Worm (Caenorhabditis elegans) whole organism, mixed stage, embryonic: ENCODE results near the gene picd-1.

Source experiments
- M03D4.4 ChIP-seq: sonication (generic microtip); optimal IDR thresholded peaks from 2 replicates; lab custom pipeline; 2017; ENCODE audit warnings: mild to moderate bottlenecking, missing genetic modification characterization, missing compliant biosample characterization
- bed-3 ChIP-seq: fragments of 200-800 bp; sonication (Bioruptor generic); optimal IDR thresholded peaks from 3 replicates; lab custom pipeline; 2018; ENCODE audit warnings: mild to moderate bottlenecking, missing genetic modification characterization, moderate library complexity, missing compliant biosample characterization
- ceh-39 ChIP-seq: fragments of 150-350 bp; optimal IDR thresholded peaks from 2 replicates; lab custom pipeline; 2014; ENCODE audit warnings: missing biosample characterization, missing genetic modification characterization
- ceh-43 ChIP-seq: fragments of 200-800 bp; sonication (Bioruptor generic); optimal IDR thresholded peaks from 2 replicates; lab custom pipeline; 2018; ENCODE audit warnings: mild to moderate bottlenecking, missing genetic modification characterization, moderate library complexity, missing compliant biosample characterization
- ceh-83 ChIP-seq: fragments of 200-800 bp; sonication (Bioruptor generic); optimal IDR thresholded peaks from 2 replicates; lab custom pipeline; 2018; ENCODE audit warnings: mild to moderate bottlenecking, missing genetic modification characterization, missing compliant biosample characterization
- ces-1 ChIP-seq: fragments of 150-350 bp; optimal IDR thresholded peaks from 2 replicates; lab custom pipeline; 2014; ENCODE audit warnings: missing biosample characterization, missing genetic modification reagents, missing genetic modification characterization
- cnd-1 ChIP-seq: fragments of 200-800 bp; sonication (Bioruptor generic); optimal IDR thresholded peaks from 2 replicates; lab custom pipeline; 2018; ENCODE audit warnings: mild to moderate bottlenecking, missing genetic modification characterization, missing compliant biosample characterization
- drap-1 ChIP-seq: fragments of 200-800 bp; sonication (Bioruptor generic); optimal IDR thresholded peaks from 3 replicates; lab custom pipeline; 2018; ENCODE audit warnings: mild to moderate bottlenecking, missing genetic modification characterization, missing compliant biosample characterization
- elt-1 ChIP-seq: sonication (generic microtip); optimal IDR thresholded peaks from 2 replicates; lab custom pipeline; 2017; ENCODE audit warnings: missing genetic modification characterization, mild to moderate bottlenecking, missing compliant biosample characterization, antibody characterized with exemption, moderate library complexity, borderline replicate concordance; ENCODE audit not compliant: insufficient read depth
- ham-2 ChIP-seq: fragments of 200-800 bp; sonication (Bioruptor generic); optimal IDR thresholded peaks from 2 replicates; lab custom pipeline; 2018; ENCODE audit warnings: mild to moderate bottlenecking, missing genetic modification characterization, missing compliant biosample characterization
- hlh-1 ChIP-seq: fragments of 150-350 bp; optimal IDR thresholded peaks from 2 replicates; lab custom pipeline; 2014; ENCODE audit warnings: missing biosample characterization, missing genetic modification reagents, missing genetic modification characterization
- lin-13 ChIP-seq: fragments of 150-350 bp; optimal IDR thresholded peaks from 2 replicates; lab custom pipeline; 2014; ENCODE audit warnings: missing biosample characterization, missing genetic modification characterization
- lin-32 ChIP-seq: fragments of 200-800 bp; sonication (Bioruptor generic); optimal IDR thresholded peaks from 2 replicates; lab custom pipeline; 2018; ENCODE audit warnings: mild to moderate bottlenecking, missing genetic modification characterization, missing compliant biosample characterization
- lsy-2 ChIP-seq: fragments of 150-350 bp; optimal IDR thresholded peaks from 2 replicates; lab custom pipeline; 2014; ENCODE audit warnings: missing biosample characterization, missing genetic modification characterization
- mep-1 ChIP-seq: fragments of 150-350 bp; optimal IDR thresholded peaks from 2 replicates; lab custom pipeline; 2017; ENCODE audit warnings: missing biosample characterization, missing genetic modification reagents, missing genetic modification characterization, inconsistent platforms
- mls-2 ChIP-seq: sonication (generic microtip); optimal IDR thresholded peaks from 2 replicates; lab custom pipeline; 2016; ENCODE audit warnings: mild to moderate bottlenecking, missing genetic modification characterization, moderate library complexity, missing compliant biosample characterization
- nhr-2 ChIP-seq: fragments of 150-350 bp; optimal IDR thresholded peaks from 2 replicates; lab custom pipeline; 2014; ENCODE audit warnings: missing biosample characterization, missing genetic modification characterization
- nhr-237 ChIP-seq: fragments of 150-350 bp; optimal IDR thresholded peaks from 2 replicates; lab custom pipeline; 2014; ENCODE audit warnings: missing biosample characterization, missing genetic modification characterization
- nhr-28 ChIP-seq: fragments of 150-350 bp; optimal IDR thresholded peaks from 2 replicates; lab custom pipeline; 2014; ENCODE audit warnings: missing biosample characterization, missing genetic modification characterization
- pha-4 ChIP-seq: fragments of 150-350 bp; optimal IDR thresholded peaks from 2 replicates; lab custom pipeline; 2018; ENCODE audit warnings: missing biosample characterization, missing genetic modification reagents, missing genetic modification characterization
- sem-2 ChIP-seq: fragments of 200-800 bp; sonication (Bioruptor generic); optimal IDR thresholded peaks from 2 replicates; lab custom pipeline; 2018; ENCODE audit warnings: mild to moderate bottlenecking, missing genetic modification characterization, missing compliant biosample characterization
- snpc-4 ChIP-seq: fragments of 150-350 bp; optimal IDR thresholded peaks from 2 replicates; lab custom pipeline; 2014; ENCODE audit warnings: missing biosample characterization, missing genetic modification characterization
- sptf-1 ChIP-seq: sonication (generic microtip); optimal IDR thresholded peaks from 2 replicates; lab custom pipeline; 2017; ENCODE audit warnings: mild to moderate bottlenecking, missing genetic modification characterization, moderate library complexity, missing compliant biosample characterization
- unc-120 ChIP-seq: sonication (generic microtip); optimal IDR thresholded peaks from 2 replicates; lab custom pipeline; 2017; ENCODE audit warnings: missing genetic modification characterization, missing compliant biosample characterization; ENCODE audit not compliant: poor library complexity, severe bottlenecking
- unc-39 ChIP-seq: fragments of 150-350 bp; optimal IDR thresholded peaks from 2 replicates; lab custom pipeline; 2014; ENCODE audit warnings: missing biosample characterization, missing genetic modification characterization
- unc-62 ChIP-seq: fragments of 150-350 bp; optimal IDR thresholded peaks from 2 replicates; lab custom pipeline; 2014; ENCODE audit warnings: missing biosample characterization, missing genetic modification reagents, missing genetic modification characterization
- zip-8 ChIP-seq: fragments of 150-350 bp; optimal IDR thresholded peaks from 2 replicates; lab custom pipeline; 2014; ENCODE audit warnings: missing biosample characterization, missing genetic modification characterization
- ztf-11 ChIP-seq: fragments of 150-350 bp; optimal IDR thresholded peaks from 2 replicates; lab custom pipeline; 2014; ENCODE audit warnings: missing biosample characterization, missing genetic modification characterization

Gene picd-1

DNA sequence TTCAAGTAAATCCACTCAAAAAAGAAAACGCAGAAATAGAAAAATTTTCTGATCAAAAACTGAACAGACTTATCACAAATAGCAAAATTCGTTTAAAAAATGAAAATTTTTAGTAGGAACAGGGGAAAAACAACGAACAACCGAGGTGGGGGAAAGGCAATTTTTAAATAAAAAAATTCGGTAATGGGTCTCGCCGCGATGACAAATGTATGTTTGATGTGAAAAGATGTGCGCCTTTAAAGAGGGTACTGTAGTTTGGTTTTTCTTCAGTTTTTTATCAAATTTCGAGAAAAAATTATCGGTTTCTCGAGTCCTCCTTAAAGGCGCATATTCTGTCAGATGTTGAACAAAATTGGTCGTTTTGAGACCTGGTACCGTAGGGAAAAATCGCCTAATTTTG, 19.3 kb downstream of the picd-1 start:
- TF ChIP-seq ham-2 (GFP tag; lab: Kevin White, UChicago) (no peak), ceh-83 (no peak), drap-1 (GFP tag; lab: Kevin White, UChicago) (no peak), lin-32 (GFP tag; lab: Kevin White, UChicago) (no peak), nhr-28 (tag; lab: Kevin White, UChicago) (no peak), ztf-11 (tag; lab: Kevin White, UChicago) (no peak), ceh-39 (no peak), snpc-4 (tag; lab: Kevin White, UChicago) (no peak)

DNA sequence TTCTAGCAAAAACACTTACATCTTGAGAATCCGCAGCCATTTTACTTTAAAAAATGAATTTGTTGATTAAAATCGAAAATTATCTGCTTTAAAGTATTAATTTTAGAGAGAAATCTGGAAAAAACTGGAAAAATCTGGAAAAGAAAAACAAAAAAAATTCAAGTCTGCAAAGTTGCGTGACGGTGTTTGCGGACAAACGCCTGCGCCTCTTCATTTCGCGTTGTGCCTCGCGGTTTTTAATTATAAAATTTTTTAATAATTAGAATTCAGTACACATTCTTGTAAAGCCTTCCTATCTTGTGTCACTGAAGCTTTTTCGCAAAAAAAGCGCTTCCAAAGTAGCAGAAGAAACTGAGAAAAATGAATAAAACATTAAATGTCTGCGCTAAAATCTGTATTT, 22.0 kb downstream of the picd-1 start, which contains the start of gene W03F9.1:
W03F9.1 (minus strand) TSS at position 109 of the 400 bp plus-strand sequence.
- peak; percentile 49 for TF ChIP-seq nhr-237
- no peak for TF ChIP-seq nhr-2 (tag; lab: Kevin White, UChicago)
- peak; percentile 92 for TF ChIP-seq ces-1 (GFP tag; lab: Kevin White, UChicago)
- TF ChIP-seq pha-4: peak; percentile 18
- TF ChIP-seq lin-13 (tag; lab: Kevin White, UChicago): peak; percentile 42
- peak; percentile 51 for TF ChIP-seq mep-1 (tag; lab: Kevin White, UChicago)
- no peak for TF ChIP-seq sptf-1 (tag; lab: Kevin White, UChicago)
- no peak for TF ChIP-seq nhr-28 (tag; lab: Kevin White, UChicago)
- peak; percentile 41 for TF ChIP-seq ceh-43 (GFP tag; lab: Kevin White, UChicago)
- TF ChIP-seq ceh-39: no peak
- TF ChIP-seq lsy-2 (tag; lab: Kevin White, UChicago): peak; percentile 23

DNA sequence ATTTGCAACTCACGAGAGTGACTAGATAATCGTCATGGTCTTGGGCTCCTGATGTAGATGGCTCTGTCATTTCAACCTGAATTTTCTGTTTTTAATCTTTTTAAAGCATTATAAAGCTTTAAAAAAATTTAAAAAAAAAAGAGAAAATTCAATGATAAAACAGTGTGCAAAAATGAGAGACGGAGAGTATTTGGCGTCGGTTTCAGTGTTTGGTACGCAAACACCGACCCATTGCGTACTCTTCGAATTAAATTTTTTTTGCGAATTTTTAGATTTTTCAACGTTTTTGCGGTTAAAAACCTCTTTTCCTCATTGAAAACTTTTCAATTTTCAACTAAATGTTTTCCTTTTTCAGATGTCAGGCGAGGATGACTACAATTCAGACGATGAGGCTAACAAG, 23.3 kb downstream of the picd-1 start, which contains the start of the genes W03F9.2 and sftb-2:
W03F9.2 (minus strand) TSS at position 153 of the 400 bp plus-strand sequence.
sftb-2 (plus strand) TSS at position 356 of the 400 bp plus-strand sequence.
- TF ChIP-seq ces-1 (GFP tag; lab: Kevin White, UChicago): peak; percentile 95
- TF ChIP-seq snpc-4 (tag; lab: Kevin White, UChicago): no peak
- TF ChIP-seq lsy-2 (tag; lab: Kevin White, UChicago): peak; percentile 50

ce11 chrV:130186-130585, 25.6 kb downstream of the picd-1 start:
- TF ChIP-seq elt-1 (no peak), unc-62 (no peak), ceh-39 (no peak), lsy-2 (tag; lab: Kevin White, UChicago) (no peak), M03D4.4 (tag; lab: Kevin White, UChicago) (no peak), sem-2 (GFP tag; lab: Kevin White, UChicago) (no peak), mls-2 (no peak), cnd-1 (tag; lab: Kevin White, UChicago) (no peak), hlh-1 (tag; lab: Kevin White, UChicago) (no peak), nhr-237 (no peak), lin-32 (GFP tag; lab: Kevin White, UChicago) (no peak), zip-8 (tag; lab: Kevin White, UChicago) (no peak), unc-39 (tag; lab: Kevin White, UChicago) (no peak), ham-2 (GFP tag; lab: Kevin White, UChicago) (no peak), unc-120 (tag; lab: Kevin White, UChicago) (no peak), bed-3 (no peak), ztf-11 (tag; lab: Kevin White, UChicago) (no peak), nhr-2 (tag; lab: Kevin White, UChicago) (no peak), ces-1 (GFP tag; lab: Kevin White, UChicago) (no peak), nhr-28 (tag; lab: Kevin White, UChicago) (no peak)

DNA sequence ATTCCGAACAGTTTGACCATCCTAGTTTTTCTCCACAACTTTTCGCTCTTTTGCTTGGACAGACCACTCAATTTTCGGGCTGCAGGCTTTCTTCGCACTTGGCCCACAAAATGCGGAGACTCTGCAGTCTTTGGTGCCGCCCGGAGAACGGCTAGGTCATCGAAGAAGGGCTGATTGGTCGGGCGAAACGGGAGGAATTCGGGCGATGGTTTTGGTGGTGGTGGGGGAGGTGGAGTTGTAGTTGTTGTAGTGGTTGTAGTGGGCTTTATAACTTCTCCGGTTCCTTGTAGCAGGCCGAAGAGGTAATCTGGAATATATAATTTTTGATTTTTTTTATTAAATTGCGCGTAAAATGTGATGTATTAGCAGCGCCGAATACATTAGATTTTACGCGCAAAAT, 33.0 kb downstream of the picd-1 start:
- no peak for TF ChIP-seq unc-62
- no peak for TF ChIP-seq zip-8 (tag; lab: Kevin White, UChicago)

DNA sequence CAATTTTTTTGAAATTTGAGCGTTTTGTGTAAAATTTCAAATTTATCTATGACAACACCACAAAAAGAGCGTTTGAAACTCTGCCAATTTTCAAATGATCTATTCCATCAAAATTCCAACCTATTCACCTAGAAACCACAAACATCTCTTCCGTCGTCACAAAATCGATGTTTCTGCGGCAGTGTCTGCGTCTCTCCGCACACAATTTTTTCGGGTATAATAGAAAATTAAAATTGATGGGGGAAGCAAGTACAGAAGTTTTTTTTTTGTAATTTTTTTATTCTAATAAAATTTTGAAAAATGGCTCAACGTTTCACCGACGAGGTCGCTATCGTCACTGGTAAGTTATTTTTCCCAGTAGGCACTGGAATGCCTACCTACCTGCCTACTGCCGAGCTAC, 34.0 kb downstream of the picd-1 start, which contains the start of gene W03F9.9:
W03F9.9 (plus strand) TSS at position 301 of the 400 bp plus-strand sequence.
- no peak for TF ChIP-seq M03D4.4 (tag; lab: Kevin White, UChicago)
- no peak for TF ChIP-seq unc-120 (tag; lab: Kevin White, UChicago)
- TF ChIP-seq, all 35 proteins: peak for 0
